Worm (Caenorhabditis elegans): ENCODE data around the gene Y71H2B.5.
A peak's percentile ranks its signal among the peaks of the same experiment; 100 is the strongest.
"Not testable (repeated sequence)": the region's sequence is repeated elsewhere in the genome, so short reads cannot be mapped to it uniquely, and the experiment has no call there.

The Y71H2B.5 gene

DNA sequence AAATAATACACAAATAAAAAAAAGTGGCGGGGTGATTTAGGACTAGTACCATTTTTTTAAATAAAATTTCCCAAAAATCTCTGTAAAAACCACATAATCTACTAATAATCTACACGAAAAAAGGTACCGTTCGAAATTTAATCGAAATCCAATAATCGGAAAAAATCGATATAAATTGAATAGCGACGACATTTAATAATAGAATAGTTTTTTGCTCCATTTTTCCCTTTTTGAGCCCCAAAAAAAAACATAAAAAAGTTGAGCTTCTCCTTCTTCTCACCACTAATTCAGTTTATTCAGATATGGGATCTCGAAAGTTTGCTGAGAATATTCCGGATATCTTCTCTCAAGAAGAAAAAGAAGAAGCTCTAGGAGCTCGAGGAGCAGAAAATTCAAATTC is at the start of gene Y71H2B.5:
Gene Y71H2B.5 (plus strand): TSS at position 301 of the 400 bp plus-strand sequence.
- not testable (repeated sequence) for TF ChIP-seq W03F9.2, him-1, dao-5 (tag; optimal IDR thresholded peaks at IDR 0.05)

DNA sequence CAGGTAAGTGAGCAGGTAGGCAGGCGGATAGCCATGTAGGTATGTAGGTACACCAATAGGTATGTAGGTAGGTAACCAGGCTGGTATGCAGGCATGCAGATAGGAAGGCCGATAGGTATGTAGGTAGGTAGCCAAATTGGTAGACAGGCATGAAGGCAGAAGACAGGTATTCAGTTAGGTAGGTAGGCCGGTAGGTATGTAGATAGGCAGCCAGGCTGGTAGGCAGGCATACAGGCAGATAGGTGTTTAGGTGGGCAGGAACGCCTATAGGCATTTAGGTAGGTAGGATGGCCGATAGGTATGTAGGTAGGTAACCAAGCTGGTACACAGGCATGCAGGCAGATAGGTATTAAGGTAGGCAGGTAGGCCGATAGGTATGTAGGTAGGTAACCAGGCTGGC is 47.1 kb upstream of the Y71H2B.5 start:
- TF ChIP-seq dao-5 (tag; optimal IDR thresholded peaks at IDR 0.05) (no peak), W03F9.2 (tag; optimal IDR thresholded peaks at IDR 0.05) (no peak), him-1 (tag; optimal IDR thresholded peaks at IDR 0.05) (no peak)

DNA sequence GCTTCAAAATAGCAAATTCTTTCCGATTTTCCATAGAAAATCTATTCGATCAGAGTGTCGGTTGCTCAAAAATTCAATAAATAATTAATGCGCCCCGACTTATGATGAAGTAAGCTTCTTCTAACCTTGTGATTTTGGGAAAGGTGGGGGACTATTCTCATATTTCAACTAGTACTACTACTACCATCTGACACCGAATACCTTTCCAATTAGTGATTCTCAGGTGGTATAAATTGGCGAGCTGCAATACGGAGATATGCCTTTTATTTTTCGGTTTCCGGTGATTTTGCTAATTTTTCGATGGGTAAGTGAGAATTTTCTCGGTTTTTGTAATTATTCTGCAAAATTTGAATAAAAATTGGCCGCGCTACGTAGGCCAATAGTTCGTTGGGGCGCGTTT is 46.4 kb upstream of the Y71H2B.5 start, which contains the start of gene nhr-239:
Gene nhr-239 (plus strand): TSS at position 301 of the 400 bp plus-strand sequence.
- TF ChIP-seq W03F9.2 (tag; optimal IDR thresholded peaks at IDR 0.05): no peak
- no peak for TF ChIP-seq him-1 (tag; optimal IDR thresholded peaks at IDR 0.05)
- TF ChIP-seq dao-5 (tag; optimal IDR thresholded peaks at IDR 0.05): no peak

DNA sequence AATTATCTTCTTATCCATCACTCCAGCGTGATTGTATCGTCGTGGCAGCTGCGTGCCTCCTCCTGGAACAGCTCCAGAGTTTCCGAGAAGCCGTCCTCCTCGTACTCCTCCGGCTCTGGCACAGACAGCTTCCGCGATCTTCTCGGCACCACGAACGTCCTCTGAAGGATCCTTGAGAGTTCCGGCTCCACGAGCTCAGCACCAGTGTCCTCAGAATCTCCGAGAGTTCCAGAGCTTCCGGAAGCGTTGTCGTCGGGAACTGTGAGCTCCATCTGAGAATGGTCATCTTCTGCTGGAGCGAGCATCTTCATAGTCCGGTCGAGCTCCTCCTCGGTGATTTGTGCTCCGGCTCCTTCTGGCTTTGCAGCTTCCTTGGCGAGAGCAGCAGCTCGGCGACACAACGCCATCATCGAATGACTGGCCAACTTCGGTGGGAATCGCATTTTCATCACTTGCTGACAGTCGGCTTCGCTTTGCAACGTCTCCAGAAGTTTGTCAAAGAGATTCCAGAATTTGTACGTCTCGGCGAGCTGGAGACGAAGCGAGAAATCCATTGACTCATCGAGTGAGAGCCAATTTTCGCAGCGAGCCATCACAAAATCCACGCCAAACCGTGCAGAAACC is 44.7 kb upstream of the Y71H2B.5 start:
- TF ChIP-seq him-1 (tag; optimal IDR thresholded peaks at IDR 0.05) (no peak), dao-5 (tag; optimal IDR thresholded peaks at IDR 0.05) (no peak), W03F9.2 (tag; optimal IDR thresholded peaks at IDR 0.05) (no peak)

DNA sequence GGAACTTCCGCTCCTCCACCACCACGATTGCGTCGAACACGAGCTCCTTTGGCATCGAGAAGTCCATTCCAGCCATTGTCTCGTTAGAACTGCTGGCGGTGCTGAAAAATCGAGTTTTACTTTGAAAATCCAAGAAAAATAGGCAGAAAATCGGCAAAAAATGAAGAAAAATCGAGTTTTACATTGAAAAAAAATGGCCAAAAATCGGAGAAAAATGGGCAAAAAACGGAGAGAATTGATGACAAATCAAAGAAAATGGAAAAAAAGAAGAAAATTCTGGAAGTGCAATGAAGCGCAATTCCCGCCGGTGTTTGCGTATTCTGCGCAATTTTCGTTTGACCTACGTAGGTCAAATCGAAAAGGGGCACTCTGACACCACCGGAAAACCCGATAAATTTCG is 43.9 kb upstream of the Y71H2B.5 start, which contains the start of gene Y54F10AM.11:
Gene Y54F10AM.11 (minus strand): TSS at position 101 of the 400 bp plus-strand sequence.
- TF ChIP-seq dao-5, him-1, W03F9.2 (tag; optimal IDR thresholded peaks at IDR 0.05): not testable (repeated sequence)

DNA sequence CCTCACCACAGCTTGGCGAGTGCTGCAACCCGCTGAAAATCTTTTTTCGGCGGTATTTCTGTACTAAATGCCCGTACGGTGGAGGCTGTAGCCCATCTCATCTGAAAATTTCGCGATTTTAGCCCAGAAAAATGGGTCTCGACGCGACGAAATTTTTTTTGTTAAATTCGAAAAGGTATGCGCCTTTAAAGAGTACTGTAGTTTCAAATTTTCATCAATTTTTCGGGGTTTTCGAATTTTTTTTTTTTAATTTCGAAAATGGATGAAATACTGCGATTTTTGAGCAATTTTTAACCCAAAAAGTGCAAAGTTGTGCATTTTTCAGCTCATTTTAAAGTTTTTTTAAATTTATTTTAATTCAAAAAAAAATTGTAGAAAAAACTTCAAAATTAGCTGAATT is 36.4 kb upstream of the Y71H2B.5 start, which contains the start of gene Y54F10AR.2:
Gene Y54F10AR.2 (minus strand): TSS at position 101 of the 400 bp plus-strand sequence.
- TF ChIP-seq W03F9.2 (tag; optimal IDR thresholded peaks at IDR 0.05): no peak
- no peak for TF ChIP-seq dao-5 (tag; optimal IDR thresholded peaks at IDR 0.05)
- no peak for TF ChIP-seq him-1 (tag; optimal IDR thresholded peaks at IDR 0.05)

DNA sequence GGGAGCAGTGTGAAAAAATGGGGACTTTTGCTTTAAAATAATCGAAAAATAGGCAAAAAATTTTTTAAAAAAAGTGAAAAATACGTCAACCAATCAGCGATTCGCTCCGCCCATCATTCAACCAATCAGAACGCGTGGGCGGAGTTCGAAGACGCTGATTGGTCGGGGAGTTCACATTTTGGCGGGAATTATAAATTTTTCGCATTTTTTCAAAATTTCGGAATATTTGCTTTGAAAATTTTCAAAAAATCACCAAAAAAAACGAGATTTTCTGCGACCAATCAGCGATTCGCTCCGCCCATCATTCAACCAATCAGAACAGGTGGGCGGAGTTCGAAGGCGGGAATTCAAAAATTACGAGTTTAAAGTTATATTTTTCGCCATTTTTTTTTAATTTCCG is 35.4 kb upstream of the Y71H2B.5 start:
- TF ChIP-seq dao-5 (tag; optimal IDR thresholded peaks at IDR 0.05): no peak
- no peak for TF ChIP-seq him-1 (tag; optimal IDR thresholded peaks at IDR 0.05)
- TF ChIP-seq W03F9.2 (tag; optimal IDR thresholded peaks at IDR 0.05): no peak

DNA sequence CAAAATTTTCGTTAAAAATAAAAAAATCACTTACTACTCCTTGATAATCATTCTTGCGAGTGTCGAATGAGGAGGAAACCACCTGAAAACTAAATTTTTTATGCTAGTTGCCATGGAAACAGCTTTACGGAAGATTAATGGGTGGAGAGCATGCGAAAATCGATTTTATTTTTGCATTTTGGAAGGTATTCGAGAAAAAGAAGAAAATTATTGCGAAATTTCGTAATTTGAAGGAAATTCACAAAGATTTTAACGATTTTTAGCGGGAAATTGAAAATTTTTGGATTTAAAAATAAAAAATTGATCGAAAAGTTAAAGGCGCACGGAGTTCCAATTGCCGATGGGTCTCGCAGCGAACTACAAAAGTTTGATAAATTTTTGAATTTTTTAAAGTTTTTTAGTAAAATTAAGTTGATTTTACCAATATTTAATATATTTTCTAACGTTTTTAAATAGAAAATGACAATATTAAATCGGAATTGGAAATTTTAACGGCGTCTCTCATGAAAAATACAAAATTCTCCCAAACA is 32.1 kb upstream of the Y71H2B.5 start, which contains the start of gene Y54F10AR.1:
Gene Y54F10AR.1 (minus strand): TSS at position 51 of the 530 bp plus-strand sequence.
- TF ChIP-seq dao-5 (tag; optimal IDR thresholded peaks at IDR 0.05) (no peak), W03F9.2 (tag; optimal IDR thresholded peaks at IDR 0.05) (no peak), him-1 (tag; optimal IDR thresholded peaks at IDR 0.05) (no peak)

DNA sequence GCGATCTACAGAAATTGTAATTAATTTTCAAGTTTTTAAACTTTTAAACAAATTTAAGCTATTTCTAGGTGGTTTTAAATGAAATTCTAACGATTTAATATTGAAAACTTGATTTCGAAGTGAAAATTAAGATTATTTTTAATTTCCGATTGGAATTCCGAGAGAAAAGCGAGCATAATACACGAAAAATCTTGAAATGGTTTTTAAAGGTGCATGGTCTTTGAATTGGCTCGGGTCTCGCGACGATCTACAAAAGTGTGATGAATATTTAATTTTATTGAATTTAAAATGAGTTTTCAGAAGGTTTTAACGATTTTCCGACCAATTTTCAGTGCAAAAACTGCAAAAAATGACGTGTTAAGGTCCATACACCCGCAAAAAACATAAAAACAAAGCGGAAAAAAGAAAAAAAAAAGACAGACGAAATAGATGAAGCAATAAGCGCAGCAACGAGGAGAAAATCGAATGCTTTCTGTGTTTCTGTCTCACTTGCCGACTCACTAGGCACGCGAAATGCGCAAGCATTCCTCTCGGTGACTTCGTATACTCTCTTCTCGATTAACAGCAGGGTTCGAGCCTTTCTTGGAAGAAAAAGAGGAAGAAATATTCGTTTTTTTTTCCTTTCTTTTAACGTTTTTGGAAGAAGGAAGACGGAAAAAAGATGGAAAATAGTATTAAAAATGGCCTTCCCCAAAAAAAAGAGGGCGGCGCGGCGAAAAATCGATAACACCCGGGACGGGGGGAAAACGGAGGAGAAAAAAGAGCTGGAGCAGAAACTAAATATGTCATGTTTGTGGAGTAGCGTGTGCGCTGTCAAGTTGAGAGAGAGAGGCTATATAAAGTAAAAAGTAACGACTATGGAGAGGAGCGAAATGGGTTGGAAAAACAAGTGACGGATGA is 31.2 kb upstream of the Y71H2B.5 start:
- no peak for TF ChIP-seq dao-5 (tag; optimal IDR thresholded peaks at IDR 0.05)
- peak; percentile 49 for TF ChIP-seq him-1 (tag; optimal IDR thresholded peaks at IDR 0.05)
- no peak for TF ChIP-seq W03F9.2 (tag; optimal IDR thresholded peaks at IDR 0.05)

DNA sequence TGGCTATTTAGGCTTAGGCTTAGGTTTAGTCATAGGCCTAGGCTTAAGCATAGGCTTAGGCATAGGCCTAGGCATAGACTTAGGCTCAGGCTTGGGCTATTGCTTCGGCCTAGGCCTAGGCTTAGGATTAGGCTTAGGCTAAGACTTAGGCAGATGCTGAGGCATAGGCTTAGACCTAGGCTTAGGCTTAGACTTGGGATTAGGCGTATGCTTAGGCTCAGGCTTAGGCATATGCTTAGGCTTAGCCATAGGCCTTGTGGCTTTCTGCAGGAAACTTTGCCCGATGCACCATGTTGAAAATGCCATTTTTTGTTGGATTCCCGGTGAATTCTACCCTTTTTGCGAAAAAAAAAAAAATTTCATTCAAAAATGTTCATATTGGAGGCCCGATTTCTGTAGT is 29.8 kb upstream of the Y71H2B.5 start:
- no peak for TF ChIP-seq dao-5 (tag; optimal IDR thresholded peaks at IDR 0.05)
- no peak for TF ChIP-seq W03F9.2 (tag; optimal IDR thresholded peaks at IDR 0.05)
- no peak for TF ChIP-seq him-1 (tag; optimal IDR thresholded peaks at IDR 0.05)

DNA sequence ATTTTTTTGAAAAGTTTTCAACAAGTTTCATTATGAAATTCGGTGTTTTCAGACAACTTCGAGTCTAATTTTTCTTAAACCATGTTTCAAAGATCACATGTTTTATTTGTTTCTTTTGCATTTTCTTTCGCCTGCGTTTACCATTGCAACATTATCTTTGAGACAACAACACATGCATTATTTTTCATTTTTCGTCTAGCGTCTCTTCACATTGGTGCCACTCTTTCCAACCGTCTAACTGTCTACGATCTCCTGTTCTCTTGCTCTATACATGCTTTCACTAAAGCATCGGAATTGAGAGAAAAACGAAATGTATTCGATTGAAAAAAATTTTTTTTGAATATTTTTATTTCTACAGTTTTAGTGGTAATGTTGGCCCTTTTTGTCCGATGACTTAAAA is 29.3 kb upstream of the Y71H2B.5 start:
- TF ChIP-seq W03F9.2 (tag; optimal IDR thresholded peaks at IDR 0.05) (no peak), dao-5 (tag; optimal IDR thresholded peaks at IDR 0.05) (no peak), him-1 (tag; optimal IDR thresholded peaks at IDR 0.05) (no peak)

DNA sequence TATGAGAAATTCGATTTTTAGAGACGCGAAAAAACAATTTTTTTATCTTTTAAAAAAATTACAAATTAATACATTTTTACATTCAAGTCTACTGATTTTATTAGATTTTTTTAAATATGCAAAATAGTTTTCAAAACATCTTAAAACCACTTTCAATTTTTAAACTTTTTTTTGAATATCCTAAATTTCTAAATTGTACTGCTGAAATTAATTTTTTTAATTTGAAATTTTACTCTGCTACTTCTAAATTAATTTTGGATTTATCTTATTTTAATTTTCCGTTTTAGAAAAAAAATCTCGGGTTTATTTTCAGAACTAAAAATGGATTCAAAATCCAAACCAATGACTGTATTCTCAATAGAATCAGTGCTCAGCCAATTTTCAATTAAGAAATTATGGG is 28.8 kb upstream of the Y71H2B.5 start, which contains the start of gene Y71H2B.8:
Gene Y71H2B.8 (plus strand): TSS at position 301 of the 400 bp plus-strand sequence.
- TF ChIP-seq him-1 (tag; optimal IDR thresholded peaks at IDR 0.05): no peak

DNA sequence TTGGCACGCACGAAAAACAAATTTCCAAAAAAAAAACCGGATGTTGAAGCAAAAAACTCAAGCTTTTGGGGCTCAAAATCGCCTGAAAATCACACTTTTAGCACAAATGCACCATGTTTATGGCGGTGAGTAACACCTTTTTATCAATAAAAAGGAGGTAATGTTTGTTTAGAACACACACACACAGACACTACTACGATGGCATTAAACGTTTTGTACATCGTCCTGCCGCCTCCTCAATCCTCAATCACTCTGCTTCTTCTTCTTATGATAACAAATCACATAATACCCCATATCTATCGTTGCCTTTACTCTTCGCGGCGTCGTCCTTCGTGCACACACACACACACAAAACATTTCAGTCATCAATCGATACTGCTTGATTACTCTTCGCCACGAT is 21.6 kb upstream of the Y71H2B.5 start, which contains the start of gene gpa-17:
Gene gpa-17 (plus strand): TSS at position 363 of the 400 bp plus-strand sequence.
- no peak for TF ChIP-seq him-1 (tag; optimal IDR thresholded peaks at IDR 0.05)
